Fruit fly (Drosophila melanogaster) whole organism, pupa: ENCODE measurements around the gene Veneno.
A peak's percentile ranks its signal among the peaks of the same experiment; 100 is the strongest.

ENCODE experiments used
- CG10348 ChIP-seq: fragments of 200-800 bp; sonication (Bioruptor generic); IDR thresholded peaks from 2 replicates; pipeline ENCODE4 v1.3.6; 2022; ENCODE audit warnings: missing biosample characterization, missing genetic modification characterization
- CG12605 ChIP-seq: fragments of 200-800 bp; sonication (Bioruptor generic); IDR thresholded peaks from 2 replicates; pipeline ENCODE4 v1.3.6; 2022; ENCODE audit warnings: missing biosample characterization, missing genetic modification characterization
- CG13204 ChIP-seq: fragments of 200-800 bp; sonication (Bioruptor generic); optimal IDR thresholded peaks from 2 replicates; lab custom pipeline; 2018; ENCODE audit warnings: missing biosample characterization, mild to moderate bottlenecking, missing genetic modification characterization, moderate library complexity
- CG14655 ChIP-seq: fragments of 200-800 bp; sonication (Bioruptor generic); optimal IDR thresholded peaks from 3 replicates; lab custom pipeline; 2017; ENCODE audit warnings: mild to moderate bottlenecking, missing biosample characterization, missing genetic modification reagents, missing genetic modification characterization
- CG15710 ChIP-seq: fragments of 200-800 bp; sonication (Bioruptor generic); optimal IDR thresholded peaks from 2 replicates; lab custom pipeline; 2018; ENCODE audit warnings: missing biosample characterization, mild to moderate bottlenecking, missing genetic modification characterization, moderate library complexity
- CG17806 ChIP-seq: fragments of 200-800 bp; sonication (Bioruptor generic); optimal IDR thresholded peaks from 2 replicates; lab custom pipeline; 2018; ENCODE audit warnings: missing biosample characterization, mild to moderate bottlenecking, missing genetic modification characterization, moderate library complexity
- CG32121 ChIP-seq: fragments of 200-800 bp; sonication (Bioruptor generic); IDR thresholded peaks from 2 replicates; pipeline ENCODE4 v1.3.6; 2022; ENCODE audit warnings: missing biosample characterization, missing genetic modification characterization
- CG34367 ChIP-seq: fragments of 200-800 bp; sonication (Bioruptor generic); optimal IDR thresholded peaks from 2 replicates; lab custom pipeline; 2018; ENCODE audit warnings: missing biosample characterization, mild to moderate bottlenecking, missing genetic modification characterization
- CG4496 ChIP-seq: fragments of 200-800 bp; sonication (Bioruptor generic); IDR thresholded peaks from 3 replicates; pipeline ENCODE4 v1.3.6; 2022; ENCODE audit warnings: missing biosample characterization, missing genetic modification characterization
- CG8159 ChIP-seq: fragments of 200-800 bp; sonication (Bioruptor generic); optimal IDR thresholded peaks from 3 replicates; lab custom pipeline; 2018; ENCODE audit warnings: missing biosample characterization, mild to moderate bottlenecking, missing genetic modification characterization, moderate library complexity
- CG8301 ChIP-seq: fragments of 200-800 bp; sonication (Bioruptor generic); optimal IDR thresholded peaks from 2 replicates; lab custom pipeline; 2018; ENCODE audit warnings: missing biosample characterization, mild to moderate bottlenecking, missing genetic modification characterization
- CG9948 ChIP-seq: fragments of 200-800 bp; sonication (Bioruptor generic); optimal IDR thresholded peaks from 2 replicates; lab custom pipeline; 2018; ENCODE audit warnings: missing biosample characterization, mild to moderate bottlenecking, missing genetic modification characterization, moderate library complexity
- D1 ChIP-seq: fragments of 200-800 bp; sonication (Bioruptor generic); optimal IDR thresholded peaks from 2 replicates; lab custom pipeline; 2018; ENCODE audit warnings: missing biosample characterization, mild to moderate bottlenecking, missing genetic modification characterization, moderate library complexity
- EcR ChIP-seq: fragments of 200-800 bp; sonication (Bioruptor generic); optimal IDR thresholded peaks from 3 replicates; lab custom pipeline; 2019; ENCODE audit warnings: missing biosample characterization, missing genetic modification characterization, mild to moderate bottlenecking, moderate library complexity, missing genetic modification reagents
- Ets98B ChIP-seq: fragments of 200-800 bp; sonication (Bioruptor generic); IDR thresholded peaks from 2 replicates; pipeline ENCODE4 v1.3.6; 2022; ENCODE audit warnings: missing biosample characterization, missing genetic modification characterization
- Pif1A ChIP-seq: fragments of 200-800 bp; sonication (Bioruptor generic); optimal IDR thresholded peaks from 3 replicates; lab custom pipeline; 2016; ENCODE audit warnings: missing biosample characterization, missing genetic modification characterization
- Pif1B ChIP-seq: fragments of 200-800 bp; sonication (Bioruptor generic); optimal IDR thresholded peaks from 3 replicates; lab custom pipeline; 2016; ENCODE audit warnings: missing biosample characterization, missing genetic modification characterization
- Snoo ChIP-seq: fragments of 200-800 bp; sonication (Bioruptor generic); optimal IDR thresholded peaks from 3 replicates; lab custom pipeline; 2017; ENCODE audit warnings: missing biosample characterization, mild to moderate bottlenecking, missing genetic modification characterization, inconsistent platforms
- fd96Ca ChIP-seq: fragments of 200-800 bp; sonication (Bioruptor generic); IDR thresholded peaks from 3 replicates; pipeline ENCODE4 v1.3.6; 2022; ENCODE audit warnings: missing biosample characterization, missing genetic modification characterization
- gl ChIP-seq: fragments of 200-800 bp; sonication (Bioruptor generic); optimal IDR thresholded peaks from 2 replicates; lab custom pipeline; 2018; ENCODE audit warnings: missing biosample characterization, mild to moderate bottlenecking, missing genetic modification characterization
- rn ChIP-seq: fragments of 200-800 bp; sonication (Bioruptor generic); IDR thresholded peaks from 2 replicates; pipeline ENCODE4 v1.3.6; 2022; ENCODE audit warnings: missing biosample characterization, missing genetic modification characterization

The Veneno gene

DNA sequence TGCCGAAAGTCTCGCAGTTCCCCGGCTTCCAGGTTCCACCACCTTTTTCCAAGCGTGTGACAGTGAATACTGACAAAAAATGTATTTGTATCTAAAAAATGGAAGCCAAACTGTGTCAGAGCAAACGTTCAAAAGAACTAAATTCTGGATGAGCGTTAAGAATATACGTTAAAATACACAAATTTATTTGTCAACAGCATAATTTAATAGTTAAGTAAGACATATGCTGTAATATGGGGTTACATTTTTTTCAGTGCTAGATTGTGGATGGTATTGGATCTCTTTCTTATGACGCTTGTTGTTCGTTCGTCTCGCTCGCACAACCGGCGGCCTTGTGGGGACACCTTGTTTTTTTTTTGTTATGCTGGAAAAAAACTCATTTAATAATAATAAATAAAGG is 6.8 kb downstream of the Veneno start:
- peak; percentile 30 for TF ChIP-seq CG13204 (GFP tag; lab: Kevin White, UChicago)
- TF ChIP-seq D1 (tag; lab: Kevin White, UChicago) = peak; percentile 70
- peak; percentile 67 for TF ChIP-seq rn
- TF ChIP-seq Snoo (tag; lab: Kevin White, UChicago) = peak; percentile 43
- TF ChIP-seq CG4496 (GFP tag; lab: Robert Waterston, UW) = peak; percentile 93
- TF ChIP-seq CG10348 (GFP tag; lab: Robert Waterston, UW) = peak; percentile 17; the same call in 1 of the 2 replicates
- TF ChIP-seq gl (tag; lab: Kevin White, UChicago) = peak; percentile 70
- no peak for TF ChIP-seq CG14655
- TF ChIP-seq CG9948 (tag; lab: Kevin White, UChicago) = peak; percentile 89
- TF ChIP-seq CG17806 = peak; percentile 91
- peak; percentile 55 for TF ChIP-seq CG12605 (GFP tag; lab: Robert Waterston, UW)
- peak; percentile 82 for TF ChIP-seq CG32121 (GFP tag; lab: Robert Waterston, UW)
- peak; percentile 91 for TF ChIP-seq Pif1B (GFP tag; lab: Kevin White, UChicago)
- TF ChIP-seq EcR (GFP tag; lab: Kevin White, UChicago) = peak; percentile 20
- TF ChIP-seq CG34367 (tag; lab: Kevin White, UChicago) = peak; percentile 82
- peak; percentile 87 for TF ChIP-seq Ets98B (GFP tag; lab: Robert Waterston, UW)
- TF ChIP-seq fd96Ca = peak; percentile 81
- TF ChIP-seq CG8159 (tag; lab: Kevin White, UChicago) = peak; percentile 88
- peak; percentile 95 for TF ChIP-seq Pif1A
- TF ChIP-seq CG8301 (tag; lab: Kevin White, UChicago) = peak; percentile 87
- peak; percentile 85 for TF ChIP-seq CG15710 (tag; lab: Kevin White, UChicago)

DNA sequence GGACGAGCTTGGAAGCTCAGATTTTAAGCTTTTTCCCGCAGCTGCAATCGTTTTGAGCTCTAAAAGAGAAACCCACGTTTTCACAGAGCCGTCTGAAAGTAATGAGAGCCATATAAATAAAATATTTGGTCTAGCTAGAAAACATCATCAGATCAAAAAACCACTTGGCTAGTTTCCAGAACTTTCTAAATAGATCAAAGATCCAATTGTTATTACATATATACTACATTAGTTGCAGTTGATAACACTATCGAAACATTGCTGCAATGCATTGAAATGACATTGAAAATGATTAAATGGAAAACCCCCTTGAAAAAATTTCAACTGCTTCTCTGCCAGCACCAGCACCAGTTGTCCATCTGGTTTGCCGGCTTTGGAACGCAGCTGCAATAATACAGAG is 7.4 kb downstream of the Veneno start:
- TF ChIP-seq gl (tag; lab: Kevin White, UChicago) (peak; percentile 41), CG8159 (tag; lab: Kevin White, UChicago) (peak; percentile 85), rn (peak; percentile 83), CG12605 (GFP tag; lab: Robert Waterston, UW) (peak; percentile 85), CG13204 (GFP tag; lab: Kevin White, UChicago) (no peak), CG32121 (GFP tag; lab: Robert Waterston, UW) (peak; percentile 96), CG8301 (tag; lab: Kevin White, UChicago) (peak; percentile 77), Pif1B (GFP tag; lab: Kevin White, UChicago) (peak; percentile 83), CG4496 (GFP tag; lab: Robert Waterston, UW) (peak; percentile 90), CG17806 (peak; percentile 81), CG34367 (tag; lab: Kevin White, UChicago) (peak; percentile 68), CG9948 (tag; lab: Kevin White, UChicago) (peak; percentile 64), CG10348 (GFP tag; lab: Robert Waterston, UW) (peak; percentile 93), Pif1A (peak; percentile 89), Snoo (tag; lab: Kevin White, UChicago) (peak; percentile 50), CG14655 (peak; percentile 58), EcR (GFP tag; lab: Kevin White, UChicago) (no peak), CG15710 (tag; lab: Kevin White, UChicago) (peak; percentile 86), Ets98B (GFP tag; lab: Robert Waterston, UW) (peak; percentile 90), D1 (tag; lab: Kevin White, UChicago) (no peak), fd96Ca (peak; percentile 91)

DNA sequence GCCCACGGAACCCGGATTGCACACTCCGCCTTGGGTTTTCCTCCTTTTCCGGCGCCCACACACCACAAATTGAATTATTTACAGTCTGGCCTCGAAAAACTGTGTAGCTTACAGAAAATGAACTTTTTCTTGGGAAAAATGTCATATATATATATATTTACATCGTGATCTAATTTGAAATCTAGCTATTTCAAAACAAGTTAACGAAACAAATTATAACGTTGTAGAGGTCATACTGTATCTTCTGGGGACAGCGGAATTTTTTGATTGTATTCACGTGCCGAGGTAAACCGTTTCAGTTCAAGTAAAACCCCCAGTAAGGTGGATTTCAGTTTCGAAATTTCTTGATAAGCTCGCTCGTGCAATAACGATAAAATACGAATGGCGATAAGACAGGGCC is 7.9 kb downstream of the Veneno start:
- TF ChIP-seq gl (tag; lab: Kevin White, UChicago) (no peak), Pif1B (GFP tag; lab: Kevin White, UChicago) (no peak), CG8301 (tag; lab: Kevin White, UChicago) (no peak), Pif1A (peak; percentile 9), CG17806 (peak; percentile 3), CG12605 (GFP tag; lab: Robert Waterston, UW) (peak; percentile 82), CG32121 (GFP tag; lab: Robert Waterston, UW) (peak; percentile 74), CG4496 (GFP tag; lab: Robert Waterston, UW) (peak; percentile 72; the same call in 2 of the 3 replicates), Snoo (tag; lab: Kevin White, UChicago) (peak; percentile 51), Ets98B (GFP tag; lab: Robert Waterston, UW) (peak; percentile 66)

DNA sequence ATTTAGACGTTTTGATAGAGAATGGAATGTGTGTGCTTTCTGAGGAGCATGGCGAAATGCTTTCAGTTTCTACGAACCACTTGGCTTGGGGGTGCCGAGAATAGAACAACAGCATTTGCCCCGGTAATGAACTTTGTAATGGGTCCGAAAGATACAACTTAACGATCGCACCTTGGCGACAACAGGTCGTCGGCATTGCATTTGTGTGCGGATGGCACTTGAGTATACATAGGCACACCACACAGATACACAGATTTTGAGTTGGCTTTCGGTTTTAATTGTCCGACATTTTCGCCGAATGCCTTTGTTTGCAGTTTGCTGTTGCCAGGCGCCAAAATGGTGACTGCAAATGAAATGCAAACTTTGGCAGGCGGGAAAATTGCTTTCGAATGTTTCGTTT is 8.4 kb downstream of the Veneno start:
- TF ChIP-seq Pif1B (GFP tag; lab: Kevin White, UChicago) (no peak), Ets98B (GFP tag; lab: Robert Waterston, UW) (no peak)

DNA sequence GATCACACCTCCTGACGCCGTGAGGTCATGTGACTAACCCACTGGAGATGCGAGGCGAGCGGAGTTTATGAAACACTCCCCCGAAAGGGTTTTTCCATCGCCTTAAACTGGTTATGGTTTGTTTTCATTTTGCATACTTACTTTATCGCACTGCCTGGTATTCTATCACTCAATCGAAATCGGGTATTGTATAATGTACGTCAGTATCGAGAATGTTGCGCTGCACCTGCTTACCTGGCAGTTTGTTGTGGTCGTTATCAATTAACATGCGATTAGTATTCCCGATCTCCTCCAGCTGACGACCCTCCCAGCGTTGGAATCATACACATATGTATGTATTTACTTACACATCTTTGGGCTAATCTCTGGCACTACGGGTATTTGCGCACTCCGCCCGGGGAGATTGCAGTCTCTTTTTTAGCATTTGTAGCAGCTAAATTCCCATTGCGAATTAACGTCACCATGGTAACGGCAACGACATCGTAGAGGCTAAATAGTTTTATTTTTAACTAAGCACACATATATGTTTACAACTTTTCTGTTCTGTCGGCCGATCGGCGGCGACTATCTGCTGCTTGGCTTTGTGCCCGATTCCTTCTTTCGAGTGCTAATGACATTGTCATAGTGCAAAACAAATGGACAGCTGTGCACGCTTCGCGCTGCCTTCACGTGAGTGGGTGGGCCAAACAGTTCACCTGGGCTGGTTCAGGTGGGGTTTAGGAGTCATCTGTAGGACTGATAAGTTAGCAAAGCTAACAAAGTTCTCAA is 9.2 kb downstream of the Veneno start:
- no peak for TF ChIP-seq rn
- TF ChIP-seq CG4496 (GFP tag; lab: Robert Waterston, UW) = no peak
- no peak for TF ChIP-seq CG15710 (tag; lab: Kevin White, UChicago)
- TF ChIP-seq gl (tag; lab: Kevin White, UChicago) = no peak
- no peak for TF ChIP-seq CG10348 (GFP tag; lab: Robert Waterston, UW)
- no peak for TF ChIP-seq CG34367 (tag; lab: Kevin White, UChicago)
- TF ChIP-seq CG8301 (tag; lab: Kevin White, UChicago) = no peak
